Fruit fly (Drosophila melanogaster) whole organism, adult: ENCODE data around the gene Akh.

Experiments
- ovo ChIP-seq: fragments of 200-800 bp; sonication (Bioruptor generic); optimal IDR thresholded peaks from 2 replicates; lab custom pipeline; 2016; ENCODE audit warnings: missing biosample characterization, missing genetic modification characterization
- pad ChIP-seq: fragments of 200-800 bp; sonication (Bioruptor generic); optimal IDR thresholded peaks from 3 replicates; lab custom pipeline; 2017; ENCODE audit warnings: missing biosample characterization, missing genetic modification characterization, mild to moderate bottlenecking, moderate library complexity, missing genetic modification reagents

dm6 chr3L:4099194-4099593 is 42.1 kb upstream of the Akh start:
- no peak for TF ChIP-seq ovo (GFP tag; lab: Kevin White, UChicago)
- TF ChIP-seq pad (GFP tag; lab: Kevin White, UChicago): no peak
